Worm (Caenorhabditis elegans): Measurements from ENCODE around the gene sra-14.

DNA sequence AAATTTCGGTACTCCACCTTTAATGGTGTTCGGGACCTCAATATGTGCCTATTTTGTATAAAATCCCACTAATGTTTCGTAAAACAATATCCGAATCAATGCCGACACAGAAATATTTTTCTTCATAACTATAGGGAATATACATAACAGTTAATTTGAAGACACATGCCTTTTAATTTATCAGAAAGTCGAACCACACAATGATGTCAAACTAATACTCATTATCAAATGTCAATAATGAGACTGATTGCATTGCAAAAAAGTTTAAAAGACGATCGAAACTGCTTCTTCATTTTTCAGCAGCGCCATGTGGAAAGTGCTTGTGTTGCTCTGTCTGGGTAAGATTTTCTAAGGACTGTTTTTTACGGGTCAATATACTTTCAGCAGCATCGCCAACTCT is 16.0 kb downstream of the sra-14 start, which contains the start of gene clec-65:
- no peak for TF ChIP-seq hlh-1 (tag; optimal IDR thresholded peaks at IDR 0.05)
- no peak for TF ChIP-seq sptf-1 (tag; optimal IDR thresholded peaks at IDR 0.05)
- no peak for TF ChIP-seq lsy-2 (tag; optimal IDR thresholded peaks at IDR 0.05)
- no peak for TF ChIP-seq nhr-237 (tag; optimal IDR thresholded peaks at IDR 0.05)
- TF ChIP-seq ces-1 (GFP tag; optimal IDR thresholded peaks at IDR 0.05) = no peak
- no peak for TF ChIP-seq nhr-76 (tag; optimal IDR thresholded peaks at IDR 0.05)
- TF ChIP-seq sem-2 (GFP tag; optimal IDR thresholded peaks at IDR 0.05) = no peak
- TF ChIP-seq lin-13 (tag; optimal IDR thresholded peaks at IDR 0.05) = no peak

All from whole organism, mixed stage, embryonic.